Fruit fly (Drosophila melanogaster): ENCODE data around the gene CG13801.

Gene CG13801

dm6 chr3L:2410869-2411268 is 50.5 kb downstream of the CG13801 start:
- TF ChIP-seq Dll (optimal IDR thresholded peaks at IDR 0.05), result no peak
- no peak for TF ChIP-seq usp (GFP tag; optimal IDR thresholded peaks at IDR 0.05)
- no peak for TF ChIP-seq EcR (GFP tag; optimal IDR thresholded peaks at IDR 0.05)
- TF ChIP-seq CG8478 (optimal IDR thresholded peaks at IDR 0.05), result no peak
- TF ChIP-seq pan (optimal IDR thresholded peaks at IDR 0.05), result no peak
- TF ChIP-seq psq (optimal IDR thresholded peaks at IDR 0.05), result no peak

- no peak for TF ChIP-seq CG8478 (optimal IDR thresholded peaks at IDR 0.05)
These were observed 51.3 kb downstream of the CG13801 start for dm6 chr3L:2411564-2412080.
